Worm (Caenorhabditis elegans) whole organism, mixed stage, embryonic: ENCODE data around the gene fbxa-133.

Source experiments
- blmp-1 ChIP-seq: fragments of 150-350 bp; optimal IDR thresholded peaks from 2 replicates; lab custom pipeline; 2014; ENCODE audit warnings: missing biosample characterization, missing genetic modification characterization
- elt-1 ChIP-seq: sonication (generic microtip); optimal IDR thresholded peaks from 2 replicates; lab custom pipeline; 2017; ENCODE audit warnings: missing genetic modification characterization, mild to moderate bottlenecking, missing compliant biosample characterization, antibody characterized with exemption, moderate library complexity, borderline replicate concordance; ENCODE audit not compliant: insufficient read depth
- elt-3 ChIP-seq: fragments of 150-350 bp; optimal IDR thresholded peaks from 2 replicates; lab custom pipeline; 2014; ENCODE audit warnings: missing biosample characterization, missing genetic modification characterization
- lin-13 ChIP-seq: fragments of 150-350 bp; optimal IDR thresholded peaks from 2 replicates; lab custom pipeline; 2014; ENCODE audit warnings: missing biosample characterization, missing genetic modification characterization
- nhr-2 ChIP-seq: fragments of 150-350 bp; optimal IDR thresholded peaks from 2 replicates; lab custom pipeline; 2014; ENCODE audit warnings: missing biosample characterization, missing genetic modification characterization
- nhr-237 ChIP-seq: fragments of 150-350 bp; optimal IDR thresholded peaks from 2 replicates; lab custom pipeline; 2014; ENCODE audit warnings: missing biosample characterization, missing genetic modification characterization
- nhr-28 ChIP-seq: fragments of 150-350 bp; optimal IDR thresholded peaks from 2 replicates; lab custom pipeline; 2014; ENCODE audit warnings: missing biosample characterization, missing genetic modification characterization
- nhr-76 ChIP-seq: sonication (generic microtip); optimal IDR thresholded peaks from 2 replicates; lab custom pipeline; 2017; ENCODE audit warnings: missing biosample characterization, missing genetic modification characterization
- snpc-4 ChIP-seq: fragments of 150-350 bp; optimal IDR thresholded peaks from 2 replicates; lab custom pipeline; 2014; ENCODE audit warnings: missing biosample characterization, missing genetic modification characterization
- unc-39 ChIP-seq: fragments of 150-350 bp; optimal IDR thresholded peaks from 2 replicates; lab custom pipeline; 2014; ENCODE audit warnings: missing biosample characterization, missing genetic modification characterization
- unc-62 ChIP-seq: fragments of 150-350 bp; optimal IDR thresholded peaks from 2 replicates; lab custom pipeline; 2014; ENCODE audit warnings: missing biosample characterization, missing genetic modification reagents, missing genetic modification characterization
- zip-8 ChIP-seq: fragments of 150-350 bp; optimal IDR thresholded peaks from 2 replicates; lab custom pipeline; 2014; ENCODE audit warnings: missing biosample characterization, missing genetic modification characterization
- ztf-11 ChIP-seq: fragments of 150-350 bp; optimal IDR thresholded peaks from 2 replicates; lab custom pipeline; 2014; ENCODE audit warnings: missing biosample characterization, missing genetic modification characterization

ce11 chrV:17558377-17558776, 26.2 kb upstream of the fbxa-133 start, which contains the start of gene fbxa-174:
- TF ChIP-seq zip-8 (tag; lab: Kevin White, UChicago) (no peak), nhr-28 (tag; lab: Kevin White, UChicago) (no peak), ztf-11 (tag; lab: Kevin White, UChicago) (no peak), nhr-2 (no peak), nhr-76 (tag; lab: Kevin White, UChicago) (no peak), unc-62 (GFP tag; lab: Kevin White, UChicago) (no peak), elt-3 (tag; lab: Kevin White, UChicago) (no peak), blmp-1 (no peak), snpc-4 (tag; lab: Kevin White, UChicago) (no peak), lin-13 (tag; lab: Kevin White, UChicago) (no peak), unc-39 (no peak), elt-1 (no peak), nhr-237 (no peak)
